Worm (Caenorhabditis elegans) whole organism, L3 larva: ENCODE data around the gene C02B8.7.

ENCODE experiments used
- R02D3.7 ChIP-seq: fragments of 150-350 bp; optimal IDR thresholded peaks from 2 replicates; lab custom pipeline; 2014; ENCODE audit warnings: missing biosample characterization, missing genetic modification characterization
- ZK546.5 ChIP-seq: sonication (generic microtip); optimal IDR thresholded peaks from 2 replicates; lab custom pipeline; 2017; ENCODE audit warnings: missing biosample characterization, missing genetic modification characterization
- aly-2 ChIP-seq: fragments of 150-350 bp; optimal IDR thresholded peaks from 2 replicates; lab custom pipeline; 2014; ENCODE audit warnings: missing biosample characterization, missing genetic modification characterization
- ama-1 ChIP-seq: fragments of 150-350 bp; optimal IDR thresholded peaks from 2 replicates; lab custom pipeline; 2018
- ceh-16 ChIP-seq: sonication (generic microtip); optimal IDR thresholded peaks from 2 replicates; lab custom pipeline; 2017; ENCODE audit warnings: missing biosample characterization, missing genetic modification characterization
- ceh-28 ChIP-seq: fragments of 150-350 bp; optimal IDR thresholded peaks from 2 replicates; lab custom pipeline; 2014; ENCODE audit warnings: missing biosample characterization, missing genetic modification reagents, missing genetic modification characterization
- ceh-82 ChIP-seq: fragments of 150-350 bp; optimal IDR thresholded peaks from 2 replicates; lab custom pipeline; 2014; ENCODE audit warnings: missing biosample characterization, missing genetic modification characterization
- ceh-9 ChIP-seq: sonication (generic microtip); optimal IDR thresholded peaks from 2 replicates; lab custom pipeline; 2018; ENCODE audit warnings: missing biosample characterization, missing genetic modification characterization
- daf-12 ChIP-seq: fragments of 150-350 bp; optimal IDR thresholded peaks from 2 replicates; lab custom pipeline; 2014; ENCODE audit warnings: missing biosample characterization, missing genetic modification reagents, missing genetic modification characterization
- egl-27 ChIP-seq: sonication (generic microtip); optimal IDR thresholded peaks from 4 replicates; lab custom pipeline; 2017; ENCODE audit warnings: missing biosample characterization, missing genetic modification reagents, missing genetic modification characterization
- egl-5 ChIP-seq: fragments of 150-350 bp; optimal IDR thresholded peaks from 2 replicates; lab custom pipeline; 2017; ENCODE audit warnings: missing biosample characterization, missing genetic modification reagents, missing genetic modification characterization, inconsistent platforms
- elt-1 ChIP-seq: fragments of 150-350 bp; optimal IDR thresholded peaks from 2 replicates; lab custom pipeline; 2014; ENCODE audit warnings: missing biosample characterization, missing genetic modification characterization
- elt-2 ChIP-seq: sonication (generic microtip); optimal IDR thresholded peaks from 2 replicates; lab custom pipeline; 2016; ENCODE audit warnings: missing genetic modification reagents, mild to moderate bottlenecking, missing genetic modification characterization, missing compliant biosample characterization
- elt-3 ChIP-seq, 3 experiments: fragments of 150-350 bp in 1 of 3; sonication (generic microtip) in 2 of 3; optimal IDR thresholded peaks; 2 replicates in 2 of 3; 4 replicates in 1 of 3; lab custom pipeline; 2014 to 2017; ENCODE audit warnings: missing biosample characterization in 3 of 3, missing genetic modification characterization in 3 of 3
- eor-1 ChIP-seq, 2 experiments: fragments of 150-350 bp; optimal IDR thresholded peaks; 2 replicates each; lab custom pipeline; 2014 to 2018; ENCODE audit warnings: missing biosample characterization in 2 of 2, missing genetic modification characterization in 2 of 2
- fkh-10 ChIP-seq: sonication (generic microtip); optimal IDR thresholded peaks from 2 replicates; lab custom pipeline; 2017; ENCODE audit warnings: missing biosample characterization, missing genetic modification reagents, missing genetic modification characterization
- fkh-2 ChIP-seq: fragments of 150-350 bp; optimal IDR thresholded peaks from 2 replicates; lab custom pipeline; 2014; ENCODE audit warnings: missing biosample characterization, missing genetic modification reagents, missing genetic modification characterization
- fos-1 ChIP-seq: fragments of 150-350 bp; optimal IDR thresholded peaks from 2 replicates; lab custom pipeline; 2014; ENCODE audit warnings: missing biosample characterization, missing genetic modification characterization
- hmg-11 ChIP-seq: sonication (generic microtip); optimal IDR thresholded peaks from 2 replicates; lab custom pipeline; 2016; ENCODE audit warnings: missing genetic modification characterization, missing compliant biosample characterization
- jun-1 ChIP-seq: fragments of 150-350 bp; optimal IDR thresholded peaks from 2 replicates; lab custom pipeline; 2014; ENCODE audit warnings: missing biosample characterization, missing genetic modification reagents, missing genetic modification characterization
- lin-15B ChIP-seq: fragments of 150-350 bp; optimal IDR thresholded peaks from 2 replicates; lab custom pipeline; 2014; ENCODE audit warnings: missing biosample characterization, missing genetic modification characterization
- lin-39 ChIP-seq: fragments of 150-350 bp; optimal IDR thresholded peaks from 2 replicates; lab custom pipeline; 2018; ENCODE audit warnings: missing biosample characterization, missing genetic modification reagents, missing genetic modification characterization
- lsy-12 ChIP-seq: sonication (generic microtip); optimal IDR thresholded peaks from 2 replicates; lab custom pipeline; 2016; ENCODE audit warnings: mild to moderate bottlenecking, missing genetic modification characterization, missing compliant biosample characterization
- mdl-1 ChIP-seq: fragments of 150-350 bp; optimal IDR thresholded peaks from 2 replicates; lab custom pipeline; 2014; ENCODE audit warnings: missing biosample characterization, missing genetic modification characterization
- mml-1 ChIP-seq: fragments of 150-350 bp; sonication (generic microtip); optimal IDR thresholded peaks from 3 replicates; lab custom pipeline; 2014; ENCODE audit warnings: missing biosample characterization, missing genetic modification characterization
- nfya-1 ChIP-seq: sonication (generic microtip); optimal IDR thresholded peaks from 2 replicates; lab custom pipeline; 2017; ENCODE audit warnings: missing genetic modification characterization, mild to moderate bottlenecking, missing compliant biosample characterization, antibody characterized with exemption, moderate library complexity; ENCODE audit not compliant: insufficient read depth
- nhr-11 ChIP-seq: fragments of 150-350 bp; optimal IDR thresholded peaks from 2 replicates; lab custom pipeline; 2014; ENCODE audit warnings: missing biosample characterization, missing genetic modification characterization
- nhr-12 ChIP-seq: fragments of 150-350 bp; optimal IDR thresholded peaks from 2 replicates; lab custom pipeline; 2014; ENCODE audit warnings: missing biosample characterization, missing genetic modification characterization
- nhr-23 ChIP-seq: fragments of 150-350 bp; optimal IDR thresholded peaks from 2 replicates; lab custom pipeline; 2014; ENCODE audit warnings: missing biosample characterization, missing genetic modification reagents, missing genetic modification characterization
- nhr-237 ChIP-seq: fragments of 150-350 bp; optimal IDR thresholded peaks from 2 replicates; lab custom pipeline; 2014; ENCODE audit warnings: missing biosample characterization, missing genetic modification characterization
- nhr-25 ChIP-seq: sonication (generic microtip); optimal IDR thresholded peaks from 2 replicates; lab custom pipeline; 2017; ENCODE audit warnings: missing biosample characterization, missing genetic modification characterization
- nhr-28 ChIP-seq: fragments of 150-350 bp; optimal IDR thresholded peaks from 2 replicates; lab custom pipeline; 2014; ENCODE audit warnings: missing biosample characterization, missing genetic modification characterization
- nhr-43 ChIP-seq: sonication (generic microtip); optimal IDR thresholded peaks from 2 replicates; lab custom pipeline; 2016; ENCODE audit warnings: mild to moderate bottlenecking, missing genetic modification characterization, missing compliant biosample characterization; ENCODE audit not compliant: poor library complexity, severe bottlenecking
- nhr-67 ChIP-seq: fragments of 150-350 bp; optimal IDR thresholded peaks from 2 replicates; lab custom pipeline; 2014; ENCODE audit warnings: missing biosample characterization, missing genetic modification characterization
- nhr-76 ChIP-seq: fragments of 150-350 bp; sonication (generic microtip); optimal IDR thresholded peaks from 5 replicates; lab custom pipeline; 2014; ENCODE audit warnings: missing biosample characterization, missing genetic modification characterization
- nhr-77 ChIP-seq: fragments of 150-350 bp; optimal IDR thresholded peaks from 2 replicates; lab custom pipeline; 2014; ENCODE audit warnings: missing biosample characterization, missing genetic modification characterization
- pha-4 ChIP-seq: fragments of 150-350 bp; optimal IDR thresholded peaks from 2 replicates; lab custom pipeline; 2014; ENCODE audit warnings: missing biosample characterization, missing genetic modification reagents, missing genetic modification characterization
- pqm-1 ChIP-seq: fragments of 150-350 bp; optimal IDR thresholded peaks from 2 replicates; lab custom pipeline; 2017; ENCODE audit warnings: missing biosample characterization, missing genetic modification characterization, inconsistent platforms
- sea-2 ChIP-seq: fragments of 150-350 bp; sonication (generic microtip); optimal IDR thresholded peaks from 4 replicates; lab custom pipeline; 2014; ENCODE audit warnings: missing biosample characterization, missing genetic modification reagents, missing genetic modification characterization
- skn-1 ChIP-seq: fragments of 150-350 bp; optimal IDR thresholded peaks from 2 replicates; lab custom pipeline; 2014; ENCODE audit warnings: missing biosample characterization, missing genetic modification characterization
- snpc-4 ChIP-seq: fragments of 150-350 bp; optimal IDR thresholded peaks from 2 replicates; lab custom pipeline; 2014; ENCODE audit warnings: missing biosample characterization, missing genetic modification characterization
- tbx-2 ChIP-seq: sonication (generic microtip); optimal IDR thresholded peaks from 2 replicates; lab custom pipeline; 2016; ENCODE audit warnings: mild to moderate bottlenecking, missing genetic modification characterization, missing compliant biosample characterization
- unc-39 ChIP-seq: sonication (generic microtip); optimal IDR thresholded peaks from 4 replicates; lab custom pipeline; 2017; ENCODE audit warnings: missing biosample characterization, missing genetic modification characterization
- unc-62 ChIP-seq: fragments of 150-350 bp; sonication (generic microtip); optimal IDR thresholded peaks from 4 replicates; lab custom pipeline; 2014; ENCODE audit warnings: missing biosample characterization, missing genetic modification reagents, missing genetic modification characterization
- zag-1 ChIP-seq: fragments of 150-350 bp; optimal IDR thresholded peaks from 2 replicates; lab custom pipeline; 2014; ENCODE audit warnings: missing biosample characterization, missing genetic modification characterization
- ztf-11 ChIP-seq: fragments of 150-350 bp; optimal IDR thresholded peaks from 2 replicates; lab custom pipeline; 2014; ENCODE audit warnings: missing biosample characterization, missing genetic modification characterization
- ztf-4 ChIP-seq: fragments of 150-350 bp; optimal IDR thresholded peaks from 2 replicates; lab custom pipeline; 2014; ENCODE audit warnings: missing biosample characterization, missing genetic modification characterization

The C02B8.7 gene

ce11 chrX:8169534-8169933, 31.9 kb upstream of the C02B8.7 start, which contains the start of gene C17H11.2 (continued):
- peak; percentile 41 for TF ChIP-seq nhr-23 (tag; lab: Kevin White, UChicago)
- TF ChIP-seq ceh-82, result no peak
- no peak for TF ChIP-seq mml-1 (tag; lab: Kevin White, UChicago)
- no peak for TF ChIP-seq snpc-4

- TF ChIP-seq nhr-237 (tag; lab: Kevin White, UChicago) (no peak), fos-1 (no peak), zag-1 (no peak), egl-27 (tag; lab: Kevin White, UChicago) (no peak), lin-15B (peak; percentile 11), ZK546.5 (tag; lab: Kevin White, UChicago) (no peak), nhr-67 (tag; lab: Kevin White, UChicago) (no peak), jun-1 (no peak), nhr-25 (tag; lab: Kevin White, UChicago) (no peak), ceh-9 (tag; lab: Kevin White, UChicago) (no peak), snpc-4 (peak; percentile 7), fkh-2 (tag; lab: Kevin White, UChicago) (no peak), lsy-12 (tag; lab: Kevin White, UChicago) (no peak), hmg-11 (tag; lab: Kevin White, UChicago) (peak; percentile 61), ama-1 (no peak), ceh-28 (peak; percentile 11), aly-2 (tag; lab: Kevin White, UChicago) (no peak), nhr-77 (tag; lab: Kevin White, UChicago) (no peak), unc-39 (tag; lab: Kevin White, UChicago) (no peak), R02D3.7 (tag; lab: Kevin White, UChicago) (no peak), unc-62 (GFP tag; lab: Kevin White, UChicago) (no peak), tbx-2 (tag; lab: Kevin White, UChicago) (no peak), eor-1 (tag; optimal IDR thresholded peaks at IDR 0.05; lab: Kevin White, UChicago) (no peak), nhr-28 (tag; lab: Kevin White, UChicago) (no peak), lin-39 (tag; lab: Kevin White, UChicago) (peak; percentile 85), elt-3 (tag; optimal IDR thresholded peaks at IDR 0.05; lab: Kevin White, UChicago) (no peak), ztf-4 (no peak), mml-1 (tag; lab: Kevin White, UChicago) (no peak), nfya-1 (peak; percentile 64), elt-1 (tag; lab: Kevin White, UChicago) (no peak), daf-12 (tag; lab: Kevin White, UChicago) (no peak), nhr-12 (tag; lab: Kevin White, UChicago) (no peak), ztf-11 (tag; lab: Kevin White, UChicago) (no peak), nhr-76 (tag; lab: Kevin White, UChicago) (no peak), nhr-23 (tag; lab: Kevin White, UChicago) (no peak), sea-2 (GFP tag; lab: Kevin White, UChicago) (no peak), nhr-11 (tag; lab: Kevin White, UChicago) (no peak), elt-2 (no peak), ceh-16 (tag; lab: Kevin White, UChicago) (no peak), mdl-1 (tag; lab: Kevin White, UChicago) (no peak), egl-5 (tag; lab: Kevin White, UChicago) (no peak), fkh-10 (GFP tag; lab: Kevin White, UChicago) (peak; percentile 82), pqm-1 (tag; lab: Kevin White, UChicago) (no peak), pha-4 (tag; lab: Kevin White, UChicago) (no peak), skn-1 (peak; percentile 28), ceh-82 (no peak), nhr-43 (tag; lab: Kevin White, UChicago) (no peak)
- TF ChIP-seq, all 47 proteins: peak for 8
These were observed 25.9 kb upstream of the C02B8.7 start for ce11 chrX:8163555-8163954.
